Fruit fly (Drosophila melanogaster): Measurements from ENCODE around the gene CG33178.

The CG33178 gene

DNA sequence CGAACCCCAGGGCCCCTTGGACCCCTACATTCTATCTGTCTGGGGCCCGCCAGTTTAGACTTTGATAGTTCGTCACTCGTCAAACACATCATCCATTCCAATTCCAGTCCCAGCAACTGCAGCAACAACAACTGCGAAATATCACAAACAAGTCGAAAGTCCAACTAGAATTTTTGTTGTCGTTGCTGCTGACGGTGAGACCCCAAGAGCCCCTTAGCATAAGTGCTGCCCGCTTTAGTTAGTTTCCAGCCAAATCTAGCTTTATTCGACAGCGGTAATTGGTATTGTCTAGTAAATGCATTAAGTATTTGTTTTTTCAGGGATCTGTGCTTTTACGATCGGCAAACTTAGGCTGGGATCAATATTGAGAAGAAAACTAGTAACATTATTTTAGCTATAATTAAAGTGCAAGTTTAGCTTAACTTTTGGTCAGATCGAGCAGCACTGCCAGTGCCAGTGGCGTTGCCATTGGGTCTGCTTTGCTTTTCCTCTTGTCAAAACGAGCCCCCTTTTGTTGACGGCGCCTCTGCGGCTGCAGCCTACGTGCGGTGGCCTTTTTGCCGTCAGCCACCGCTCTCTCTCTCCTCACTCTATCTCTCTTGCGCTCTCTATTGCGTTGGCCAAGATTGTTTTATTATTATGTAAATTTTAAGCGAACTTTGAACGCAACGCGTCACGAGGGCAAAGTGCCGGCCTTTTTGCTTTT is 7.8 kb upstream of the CG33178 start (continued):
- TF ChIP-seq gt (GFP tag; IDR thresholded peaks at IDR 0.05) (peak; percentile 79), Awh (GFP tag; IDR thresholded peaks at IDR 0.05) (peak; percentile 68; the same call in 1 of the 2 replicates), psq (GFP tag; optimal IDR thresholded peaks at IDR 0.05) (peak; percentile 70), CG12769 (tag; optimal IDR thresholded peaks at IDR 0.05) (peak; percentile 92), CG31224 (GFP tag; IDR thresholded peaks at IDR 0.05) (peak; percentile 67), bbx (GFP tag; IDR thresholded peaks at IDR 0.05; ENCODE audit: partially characterized antibody) (no peak), lmd (GFP tag; IDR thresholded peaks at IDR 0.05) (peak; percentile 91), CG14441 (GFP tag; IDR thresholded peaks at IDR 0.05) (peak; percentile 86), tio (GFP tag; optimal IDR thresholded peaks at IDR 0.05) (peak; percentile 77), sisA (GFP tag; IDR thresholded peaks at IDR 0.05) (peak; percentile 91), CG11723 (GFP tag; optimal IDR thresholded peaks at IDR 0.05) (peak; percentile 85), CG10565 (GFP tag; optimal IDR thresholded peaks at IDR 0.05) (peak; percentile 30), crol (GFP tag; IDR thresholded peaks at IDR 0.05) (peak; percentile 56; the same call in 1 of the 2 replicates), da (GFP tag; optimal IDR thresholded peaks at IDR 0.05) (peak; percentile 76), danr (GFP tag; IDR thresholded peaks at IDR 0.05) (peak; percentile 79), Ets97D (GFP tag; optimal IDR thresholded peaks at IDR 0.05) (peak; percentile 68), ham (GFP tag; IDR thresholded peaks at IDR 0.05) (peak; percentile 61), disco-r (GFP tag; optimal IDR thresholded peaks at IDR 0.05) (peak; percentile 77), CG10979 (tag; optimal IDR thresholded peaks at IDR 0.05) (peak; percentile 83), CG8388 (GFP tag; optimal IDR thresholded peaks at IDR 0.05) (peak; percentile 78), CG2875 (GFP tag; optimal IDR thresholded peaks at IDR 0.05) (peak; percentile 68), peb (GFP tag; IDR thresholded peaks at IDR 0.05) (peak; percentile 33; the same call in 1 of the 2 replicates), CG12219 (GFP tag; optimal IDR thresholded peaks at IDR 0.05) (peak; percentile 85), Antp (GFP tag; optimal IDR thresholded peaks at IDR 0.05) (peak; percentile 95), schlank (tag; optimal IDR thresholded peaks at IDR 0.05) (peak; percentile 82), Nf-YA (GFP tag; IDR thresholded peaks at IDR 0.05) (peak; percentile 66), rib (GFP tag; IDR thresholded peaks at IDR 0.05) (peak; percentile 88), zen2 (GFP tag; IDR thresholded peaks at IDR 0.05; ENCODE audit: partially characterized antibody) (no peak), CG17186 (GFP tag; optimal IDR thresholded peaks at IDR 0.05) (peak; percentile 52), Oli (tag; optimal IDR thresholded peaks at IDR 0.05) (peak; percentile 87), E2f1 (GFP tag; IDR thresholded peaks at IDR 0.05) (peak; percentile 83), sna (GFP tag; IDR thresholded peaks at IDR 0.05; ENCODE audit: partially characterized antibody) (no peak), Xbp1 (GFP tag; optimal IDR thresholded peaks at IDR 0.05) (peak; percentile 94), bigmax (GFP tag; optimal IDR thresholded peaks at IDR 0.05) (no peak), dmrt99B (tag; optimal IDR thresholded peaks at IDR 0.05) (peak; percentile 91), CG11695 (GFP tag; IDR thresholded peaks at IDR 0.05) (peak; percentile 83), org-1 (GFP tag; optimal IDR thresholded peaks at IDR 0.05) (peak; percentile 89), Ptx1 (GFP tag; IDR thresholded peaks at IDR 0.05) (peak; percentile 93), ERR (GFP tag; optimal IDR thresholded peaks at IDR 0.05) (peak; percentile 90), HmgZ (tag; optimal IDR thresholded peaks at IDR 0.05) (peak; percentile 88), croc (GFP tag; conservative IDR thresholded peaks at IDR 0.05) (peak; percentile 74), ab (GFP tag; optimal IDR thresholded peaks at IDR 0.05) (peak; percentile 83), CG7357 (GFP tag; IDR thresholded peaks at IDR 0.05) (peak; percentile 76), CG2129 (GFP tag; IDR thresholded peaks at IDR 0.05; ENCODE audit: partially characterized antibody) (no peak), Opbp (GFP tag; IDR thresholded peaks at IDR 0.05; ENCODE audit: partially characterized antibody) (no peak), CG10543 (GFP tag; optimal IDR thresholded peaks at IDR 0.05) (peak; percentile 95), CG12659 (GFP tag; optimal IDR thresholded peaks at IDR 0.05) (peak; percentile 92), NK7.1 (GFP tag; optimal IDR thresholded peaks at IDR 0.05) (peak; percentile 84), chinmo (GFP tag; IDR thresholded peaks at IDR 0.05; ENCODE audit: partially characterized antibody) (peak; percentile 73; the same call in 2 of the 4 replicates)

All from whole organism, embryonic.